Worm (Caenorhabditis elegans) whole organism, L2 larva: Measurements from ENCODE around the gene R04B5.11.

Experiments
- C34F6.9 ChIP-seq: fragments of 150-350 bp; optimal IDR thresholded peaks from 2 replicates; lab custom pipeline; 2014; ENCODE audit warnings: missing biosample characterization, missing genetic modification characterization
- F13H6.1 ChIP-seq: sonication (generic microtip); optimal IDR thresholded peaks from 2 replicates; lab custom pipeline; 2016; ENCODE audit warnings: missing genetic modification characterization, missing compliant biosample characterization
- Y55F3AM.14 ChIP-seq: fragments of 200-800 bp; sonication (Bioruptor generic); optimal IDR thresholded peaks from 2 replicates; lab custom pipeline; 2018; ENCODE audit warnings: mild to moderate bottlenecking, missing genetic modification characterization, missing compliant biosample characterization
- ZK546.5 ChIP-seq: sonication (generic microtip); optimal IDR thresholded peaks from 2 replicates; lab custom pipeline; 2017; ENCODE audit warnings: missing biosample characterization, missing genetic modification characterization
- aly-2 ChIP-seq: fragments of 150-350 bp; optimal IDR thresholded peaks from 2 replicates; lab custom pipeline; 2014; ENCODE audit warnings: missing biosample characterization, missing genetic modification characterization
- blmp-1 ChIP-seq: sonication (generic microtip); optimal IDR thresholded peaks from 2 replicates; lab custom pipeline; 2017; ENCODE audit warnings: missing genetic modification characterization, mild to moderate bottlenecking, missing compliant biosample characterization, antibody characterized with exemption, moderate library complexity; ENCODE audit not compliant: insufficient read depth
- ceh-16 ChIP-seq: fragments of 150-350 bp; optimal IDR thresholded peaks from 2 replicates; lab custom pipeline; 2014; ENCODE audit warnings: missing biosample characterization, missing genetic modification characterization
- ceh-82 ChIP-seq: fragments of 150-350 bp; optimal IDR thresholded peaks from 2 replicates; lab custom pipeline; 2014; ENCODE audit warnings: missing biosample characterization, missing genetic modification characterization
- crh-2 ChIP-seq: sonication (generic microtip); optimal IDR thresholded peaks from 2 replicates; lab custom pipeline; 2017; ENCODE audit warnings: missing biosample characterization, missing genetic modification characterization
- egl-27 ChIP-seq: sonication (generic microtip); optimal IDR thresholded peaks from 3 replicates; lab custom pipeline; 2017; ENCODE audit warnings: missing biosample characterization, missing genetic modification reagents, missing genetic modification characterization
- elt-1 ChIP-seq: fragments of 150-350 bp; optimal IDR thresholded peaks from 2 replicates; lab custom pipeline; 2014; ENCODE audit warnings: missing biosample characterization, missing genetic modification characterization
- fos-1 ChIP-seq: fragments of 150-350 bp; optimal IDR thresholded peaks from 2 replicates; lab custom pipeline; 2014; ENCODE audit warnings: missing biosample characterization, missing genetic modification characterization
- lin-11 ChIP-seq: fragments of 150-350 bp; sonication (generic microtip); optimal IDR thresholded peaks from 2 replicates; lab custom pipeline; 2014; ENCODE audit warnings: missing biosample characterization, missing genetic modification characterization, inconsistent platforms, mixed read lengths
- lsy-2 ChIP-seq, 2 experiments: fragments of 150-350 bp in 1 of 2; sonication (generic microtip) in 1 of 2; optimal IDR thresholded peaks; 2 replicates each; lab custom pipeline; 2014 to 2017; ENCODE audit warnings: missing biosample characterization in 2 of 2, missing genetic modification characterization in 2 of 2
- mab-5 ChIP-seq: fragments of 150-350 bp; optimal IDR thresholded peaks from 2 replicates; lab custom pipeline; 2014; ENCODE audit warnings: missing biosample characterization, missing genetic modification characterization
- mdl-1 ChIP-seq, 2 experiments: fragments of 150-350 bp in 1 of 2; sonication (generic microtip) in 1 of 2; optimal IDR thresholded peaks; 2 replicates each; lab custom pipeline; 2017; ENCODE audit warnings: missing biosample characterization in 2 of 2, missing genetic modification characterization in 2 of 2
- nhr-11 ChIP-seq: fragments of 150-350 bp; optimal IDR thresholded peaks from 2 replicates; lab custom pipeline; 2014; ENCODE audit warnings: missing biosample characterization, missing genetic modification characterization
- nhr-12 ChIP-seq: fragments of 150-350 bp; optimal IDR thresholded peaks from 2 replicates; lab custom pipeline; 2014; ENCODE audit warnings: missing biosample characterization, missing genetic modification characterization
- nhr-21 ChIP-seq: fragments of 150-350 bp; optimal IDR thresholded peaks from 2 replicates; lab custom pipeline; 2014; ENCODE audit warnings: missing biosample characterization, missing genetic modification characterization
- nhr-23 ChIP-seq: fragments of 150-350 bp; optimal IDR thresholded peaks from 2 replicates; lab custom pipeline; 2014; ENCODE audit warnings: missing biosample characterization, missing genetic modification reagents, missing genetic modification characterization
- nhr-237 ChIP-seq: fragments of 150-350 bp; optimal IDR thresholded peaks from 2 replicates; lab custom pipeline; 2014; ENCODE audit warnings: missing biosample characterization, missing genetic modification characterization
- nhr-6 ChIP-seq: fragments of 150-350 bp; optimal IDR thresholded peaks from 2 replicates; lab custom pipeline; 2014; ENCODE audit warnings: missing biosample characterization, missing genetic modification characterization
- skn-1 ChIP-seq: sonication (generic microtip); optimal IDR thresholded peaks from 2 replicates; lab custom pipeline; 2017; ENCODE audit warnings: missing biosample characterization, missing genetic modification characterization
- sma-3 ChIP-seq: sonication (generic microtip); optimal IDR thresholded peaks from 2 replicates; lab custom pipeline; 2016; ENCODE audit warnings: missing genetic modification reagents, missing genetic modification characterization, missing compliant biosample characterization
- sma-9 ChIP-seq, 2 experiments: fragments of 150-350 bp in 1 of 2; sonication (generic microtip) in 1 of 2; optimal IDR thresholded peaks; 2 replicates each; lab custom pipeline; 2014 to 2016; ENCODE audit warnings: missing genetic modification characterization in 2 of 2, mild to moderate bottlenecking in 1 of 2, missing biosample characterization in 1 of 2, missing compliant biosample characterization in 1 of 2, missing genetic modification reagents in 1 of 2, moderate library complexity in 1 of 2
- snpc-4 ChIP-seq: fragments of 150-350 bp; optimal IDR thresholded peaks from 2 replicates; lab custom pipeline; 2014; ENCODE audit warnings: missing biosample characterization, missing genetic modification characterization
- unc-39 ChIP-seq: fragments of 150-350 bp; optimal IDR thresholded peaks from 2 replicates; lab custom pipeline; 2014; ENCODE audit warnings: missing biosample characterization, missing genetic modification characterization
- unc-55 ChIP-seq: fragments of 150-350 bp; sonication (generic microtip); optimal IDR thresholded peaks from 3 replicates; lab custom pipeline; 2014; ENCODE audit warnings: missing biosample characterization, missing genetic modification reagents, missing genetic modification characterization
- unc-62 ChIP-seq: fragments of 150-350 bp; optimal IDR thresholded peaks from 2 replicates; lab custom pipeline; 2014; ENCODE audit warnings: missing biosample characterization, missing genetic modification reagents, missing genetic modification characterization
- ztf-11 ChIP-seq: sonication (generic microtip); optimal IDR thresholded peaks from 2 replicates; lab custom pipeline; 2017; ENCODE audit warnings: missing biosample characterization, missing genetic modification characterization
- ztf-4 ChIP-seq: fragments of 150-350 bp; optimal IDR thresholded peaks from 2 replicates; lab custom pipeline; 2014; ENCODE audit warnings: missing biosample characterization, missing genetic modification characterization

The R04B5.11 gene

ce11 chrV:10094374-10094773, 3.3 kb upstream of the R04B5.11 start, which contains the start of gene srd-49:
Gene srd-49, plus strand, starts transcription at chrV:10094674.
- TF ChIP-seq ceh-82 (tag; lab: Kevin White, UChicago) (no peak), egl-27 (tag; lab: Kevin White, UChicago) (no peak), unc-62 (GFP tag; lab: Kevin White, UChicago) (no peak), nhr-21 (no peak), ceh-16 (no peak), skn-1 (tag; lab: Kevin White, UChicago) (no peak), mdl-1 (tag; optimal IDR thresholded peaks at IDR 0.05; lab: Kevin White, UChicago) (no peak), elt-1 (tag; lab: Kevin White, UChicago) (no peak)

- TF ChIP-seq ztf-4 (no peak), ZK546.5 (tag; lab: Kevin White, UChicago) (no peak), unc-39 (tag; lab: Kevin White, UChicago) (no peak), lsy-2 (tag; optimal IDR thresholded peaks at IDR 0.05; lab: Kevin White, UChicago) (no peak), aly-2 (no peak)
Measured at ce11 chrV:10090461-10090860, 591 bp downstream of the R04B5.11 start, which contains the start of gene R04B5.7. Gene R04B5.7, minus strand, starts transcription at chrV:10090561.

ce11 chrV:10087103-10087502, 3.9 kb downstream of the R04B5.11 start, which contains the start of gene R04B5.5:
Gene R04B5.5, plus strand, starts transcription at chrV:10087480.
- peak; percentile 29 for TF ChIP-seq F13H6.1 (tag; lab: Kevin White, UChicago)
- peak; percentile 55 for TF ChIP-seq blmp-1 (tag; lab: Kevin White, UChicago)
- TF ChIP-seq C34F6.9 (tag; lab: Kevin White, UChicago), result peak; percentile 21
- peak; percentile 87 for TF ChIP-seq sma-9 (GFP tag; optimal IDR thresholded peaks at IDR 0.05; lab: Kevin White, UChicago)
- TF ChIP-seq sma-9 (tag; optimal IDR thresholded peaks at IDR 0.05; lab: Kevin White, UChicago), result no peak
- TF ChIP-seq nhr-11, result no peak
- TF ChIP-seq sma-3 (GFP tag; lab: Kevin White, UChicago), result peak; percentile 32
- peak; percentile 35 for TF ChIP-seq egl-27 (tag; lab: Kevin White, UChicago)
- TF ChIP-seq ceh-16, result no peak
- TF ChIP-seq snpc-4 (tag; lab: Kevin White, UChicago), result no peak
- TF ChIP-seq crh-2 (tag; lab: Kevin White, UChicago), result peak; percentile 35
- TF ChIP-seq fos-1 (tag; lab: Kevin White, UChicago), result peak; percentile 69
- no peak for TF ChIP-seq nhr-6 (tag; lab: Kevin White, UChicago)
- peak; percentile 15 to 45 for TF ChIP-seq mdl-1 (tag; optimal IDR thresholded peaks at IDR 0.05; lab: Kevin White, UChicago)
- peak in 1 of 2 experiments; percentile 39 for TF ChIP-seq lsy-2 (tag; optimal IDR thresholded peaks at IDR 0.05; lab: Kevin White, UChicago)
- peak; percentile 65 for TF ChIP-seq nhr-21

ce11 chrV:10086141-10086540, 4.9 kb downstream of the R04B5.11 start:
- TF ChIP-seq lsy-2 (tag; optimal IDR thresholded peaks at IDR 0.05; lab: Kevin White, UChicago) (peak in 1 of 2 experiments; percentile 13), lin-11 (tag; lab: Kevin White, UChicago) (no peak), unc-39 (tag; lab: Kevin White, UChicago) (no peak), ceh-82 (tag; lab: Kevin White, UChicago) (no peak), F13H6.1 (tag; lab: Kevin White, UChicago) (peak; percentile 37), sma-9 (GFP tag; optimal IDR thresholded peaks at IDR 0.05; lab: Kevin White, UChicago) (peak; percentile 32), sma-9 (tag; optimal IDR thresholded peaks at IDR 0.05; lab: Kevin White, UChicago) (no peak), elt-1 (tag; lab: Kevin White, UChicago) (no peak)
- TF ChIP-seq, all 48 proteins: peak for 3

ce11 chrV:10084864-10085263, 6.2 kb downstream of the R04B5.11 start, which contains the start of gene R04B5.6:
Gene R04B5.6, plus strand, starts transcription at chrV:10085164.
- TF ChIP-seq nhr-21, result no peak
- TF ChIP-seq Y55F3AM.14 (GFP tag; lab: Kevin White, UChicago), result no peak
- TF ChIP-seq ZK546.5 (tag; lab: Kevin White, UChicago), result no peak
- TF ChIP-seq nhr-11, result no peak
- TF ChIP-seq ceh-16, result no peak
- no peak for TF ChIP-seq ztf-11 (tag; lab: Kevin White, UChicago)
- no peak for TF ChIP-seq unc-62 (GFP tag; lab: Kevin White, UChicago)
- TF ChIP-seq mdl-1 (tag; optimal IDR thresholded peaks at IDR 0.05; lab: Kevin White, UChicago), result no peak
- TF ChIP-seq mab-5 (tag; lab: Kevin White, UChicago), result no peak
- TF ChIP-seq unc-55, result no peak
- TF ChIP-seq nhr-12 (tag; lab: Kevin White, UChicago), result no peak
- no peak for TF ChIP-seq nhr-23 (tag; lab: Kevin White, UChicago)
- TF ChIP-seq nhr-237 (tag; lab: Kevin White, UChicago), result no peak
